Worm (Caenorhabditis elegans) whole organism, mixed stage, embryonic: ENCODE data around the gene glb-17.

Experiments used
- M03D4.4 ChIP-seq: sonication (generic microtip); optimal IDR thresholded peaks from 2 replicates; lab custom pipeline; 2017; ENCODE audit warnings: mild to moderate bottlenecking, missing genetic modification characterization, missing compliant biosample characterization
- blmp-1 ChIP-seq: fragments of 150-350 bp; optimal IDR thresholded peaks from 2 replicates; lab custom pipeline; 2014; ENCODE audit warnings: missing biosample characterization, missing genetic modification characterization
- ceh-43 ChIP-seq: fragments of 200-800 bp; sonication (Bioruptor generic); optimal IDR thresholded peaks from 2 replicates; lab custom pipeline; 2018; ENCODE audit warnings: mild to moderate bottlenecking, missing genetic modification characterization, moderate library complexity, missing compliant biosample characterization
- ces-1 ChIP-seq: fragments of 150-350 bp; optimal IDR thresholded peaks from 2 replicates; lab custom pipeline; 2014; ENCODE audit warnings: missing biosample characterization, missing genetic modification reagents, missing genetic modification characterization
- elt-1 ChIP-seq: sonication (generic microtip); optimal IDR thresholded peaks from 2 replicates; lab custom pipeline; 2017; ENCODE audit warnings: missing genetic modification characterization, mild to moderate bottlenecking, missing compliant biosample characterization, antibody characterized with exemption, moderate library complexity, borderline replicate concordance; ENCODE audit not compliant: insufficient read depth
- elt-3 ChIP-seq: fragments of 150-350 bp; optimal IDR thresholded peaks from 2 replicates; lab custom pipeline; 2014; ENCODE audit warnings: missing biosample characterization, missing genetic modification characterization
- lsy-2 ChIP-seq: fragments of 150-350 bp; optimal IDR thresholded peaks from 2 replicates; lab custom pipeline; 2014; ENCODE audit warnings: missing biosample characterization, missing genetic modification characterization
- nhr-28 ChIP-seq: fragments of 150-350 bp; optimal IDR thresholded peaks from 2 replicates; lab custom pipeline; 2014; ENCODE audit warnings: missing biosample characterization, missing genetic modification characterization
- nhr-76 ChIP-seq: sonication (generic microtip); optimal IDR thresholded peaks from 2 replicates; lab custom pipeline; 2017; ENCODE audit warnings: missing biosample characterization, missing genetic modification characterization
- snpc-4 ChIP-seq: fragments of 150-350 bp; optimal IDR thresholded peaks from 2 replicates; lab custom pipeline; 2014; ENCODE audit warnings: missing biosample characterization, missing genetic modification characterization
- tbx-8 ChIP-seq: fragments of 200-800 bp; sonication (Bioruptor generic); optimal IDR thresholded peaks from 2 replicates; lab custom pipeline; 2018; ENCODE audit warnings: mild to moderate bottlenecking, missing genetic modification characterization, moderate library complexity, missing compliant biosample characterization
- unc-62 ChIP-seq: fragments of 150-350 bp; optimal IDR thresholded peaks from 2 replicates; lab custom pipeline; 2014; ENCODE audit warnings: missing biosample characterization, missing genetic modification reagents, missing genetic modification characterization
- ztf-11 ChIP-seq: fragments of 150-350 bp; optimal IDR thresholded peaks from 2 replicates; lab custom pipeline; 2014; ENCODE audit warnings: missing biosample characterization, missing genetic modification characterization

ce11 chrX:9585584-9586166, 8.8 kb upstream of the glb-17 start:
- TF ChIP-seq blmp-1 (tag; lab: Kevin White, UChicago): no peak
- no peak for TF ChIP-seq unc-62
- TF ChIP-seq nhr-76 (tag; lab: Kevin White, UChicago): no peak
- no peak for TF ChIP-seq M03D4.4 (tag; lab: Kevin White, UChicago)
- TF ChIP-seq lsy-2 (tag; lab: Kevin White, UChicago): no peak
- TF ChIP-seq tbx-8 (GFP tag; lab: Kevin White, UChicago): no peak
- no peak for TF ChIP-seq elt-3 (tag; lab: Kevin White, UChicago)
- TF ChIP-seq snpc-4 (tag; lab: Kevin White, UChicago): no peak
- no peak for TF ChIP-seq ces-1 (GFP tag; lab: Kevin White, UChicago)
- TF ChIP-seq elt-1: no peak
- TF ChIP-seq ceh-43: no peak
- TF ChIP-seq nhr-28 (tag; lab: Kevin White, UChicago): no peak
- no peak for TF ChIP-seq ztf-11 (tag; lab: Kevin White, UChicago)
